Worm (Caenorhabditis elegans) whole organism, early embryonic: ENCODE measurements around the gene C17H12.3.

Experiments
- F13C5.2 ChIP-seq: sonication (generic microtip); optimal IDR thresholded peaks from 2 replicates; lab custom pipeline; 2017; ENCODE audit warnings: mild to moderate bottlenecking, missing genetic modification characterization, inconsistent platforms, missing compliant biosample characterization
- ceh-13 ChIP-seq: fragments of 200-800 bp; sonication (Bioruptor generic); optimal IDR thresholded peaks from 2 replicates; lab custom pipeline; 2018; ENCODE audit warnings: mild to moderate bottlenecking, missing genetic modification characterization, missing compliant biosample characterization
- ceh-36 ChIP-seq: sonication (generic microtip); optimal IDR thresholded peaks from 2 replicates; lab custom pipeline; 2016; ENCODE audit warnings: missing genetic modification characterization, inconsistent platforms, missing compliant biosample characterization
- ets-7 ChIP-seq: sonication (generic microtip); optimal IDR thresholded peaks from 2 replicates; lab custom pipeline; 2016; ENCODE audit warnings: missing genotype, missing genetic modification characterization, missing compliant biosample characterization
- flt-1 ChIP-seq: fragments of 200-800 bp; sonication (Bioruptor generic); IDR thresholded peaks from 2 replicates; pipeline ENCODE4 v1.3.6; 2022; ENCODE audit warnings: missing genetic modification characterization, missing compliant biosample characterization
- pes-1 ChIP-seq: fragments of 200-800 bp; sonication (Bioruptor generic); IDR thresholded peaks from 2 replicates; pipeline ENCODE4 v1.3.6; 2022; ENCODE audit warnings: missing genetic modification reagents, missing genetic modification characterization, missing compliant biosample characterization
- tbx-37 ChIP-seq: fragments of 200-800 bp; sonication (Bioruptor generic); conservative IDR thresholded peaks from 2 replicates; pipeline ENCODE4 v1.3.6; 2022; ENCODE audit warnings: missing genetic modification reagents, missing genetic modification characterization, missing compliant biosample characterization

DNA sequence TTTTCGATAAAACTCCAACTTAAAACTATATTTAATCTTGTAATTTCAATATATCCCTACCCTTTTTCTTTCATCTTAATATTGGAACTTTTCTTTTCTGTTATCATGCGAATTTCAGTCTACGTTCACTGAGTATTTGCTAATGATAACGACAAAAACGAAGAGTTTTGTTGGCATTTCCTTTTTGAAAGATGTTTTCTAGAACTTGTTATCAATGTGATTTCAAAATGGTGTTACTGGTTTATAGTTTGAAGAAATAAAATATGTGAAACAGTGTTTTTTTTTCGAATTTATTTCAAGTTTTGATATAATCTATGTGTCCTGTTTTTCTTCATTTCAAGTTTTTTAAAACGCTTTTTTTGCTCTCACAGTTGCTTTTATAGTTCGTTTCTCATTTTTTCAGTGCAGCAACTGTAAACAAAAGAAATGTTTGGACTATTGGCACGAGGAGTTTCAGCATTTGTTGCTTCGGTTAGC is 25.0 kb downstream of the C17H12.3 start, which contains the start of gene anat-1:
- TF ChIP-seq ceh-13 (GFP tag; lab: Kevin White, UChicago) (no peak), ets-7 (tag; lab: Kevin White, UChicago) (no peak), F13C5.2 (no peak), flt-1 (GFP tag; lab: Robert Waterston, UW) (no peak), ceh-36 (tag; lab: Kevin White, UChicago) (no peak), pes-1 (no peak), tbx-37 (GFP tag; lab: Robert Waterston, UW) (no peak)
